Worm (Caenorhabditis elegans) whole organism, L4 larva: ENCODE data around the gene lin-15A.

Experiments used
- T20F7.1 ChIP-seq: fragments of 200-800 bp; sonication (Bioruptor generic); optimal IDR thresholded peaks from 2 replicates; lab custom pipeline; 2018; ENCODE audit warnings: mild to moderate bottlenecking, missing genetic modification characterization, missing compliant biosample characterization
- Y48G9A.11 ChIP-seq: fragments of 200-800 bp; sonication (Bioruptor generic); IDR thresholded peaks from 2 replicates; pipeline ENCODE4 v1.3.6; 2022; ENCODE audit warnings: missing genetic modification reagents, missing genetic modification characterization, missing compliant biosample characterization
- ZK546.5 ChIP-seq, 2 experiments: sonication (generic microtip); optimal IDR thresholded peaks; 2 replicates each; lab custom pipeline; 2017; ENCODE audit warnings: missing biosample characterization in 2 of 2, missing genetic modification characterization in 2 of 2
- aha-1 ChIP-seq: fragments of 150-350 bp; peaks from one replicate; lab custom pipeline; 2014; ENCODE audit warnings: missing biosample characterization, missing genetic modification characterization
- aly-2 ChIP-seq: sonication (generic microtip); optimal IDR thresholded peaks from 2 replicates; lab custom pipeline; 2018; ENCODE audit warnings: missing biosample characterization, missing genetic modification characterization
- ceh-62 ChIP-seq: sonication (generic microtip); optimal IDR thresholded peaks from 2 replicates; lab custom pipeline; 2017; ENCODE audit warnings: missing biosample characterization, missing genetic modification characterization
- daf-12 ChIP-seq: fragments of 150-350 bp; optimal IDR thresholded peaks from 2 replicates; lab custom pipeline; 2014; ENCODE audit warnings: missing biosample characterization, missing genetic modification reagents, missing genetic modification characterization
- daf-16 ChIP-seq, 3 experiments: sonication (generic microtip); optimal IDR thresholded peaks; 2 replicates each; lab custom pipeline; 2016 to 2017; ENCODE audit warnings: missing genetic modification characterization in 3 of 3, missing genetic modification reagents in 3 of 3, mild to moderate bottlenecking in 2 of 3, missing compliant biosample characterization in 2 of 3, missing biosample characterization in 1 of 3, moderate library complexity in 1 of 3
- daf-19 ChIP-seq: fragments of 200-800 bp; sonication (Bioruptor generic); conservative IDR thresholded peaks from 2 replicates; pipeline ENCODE4 v1.3.6; 2022; ENCODE audit warnings: missing genetic modification characterization, missing compliant biosample characterization
- dmd-6 ChIP-seq: fragments of 200-800 bp; sonication (Bioruptor generic); IDR thresholded peaks from 2 replicates; pipeline ENCODE4 v1.3.6; 2022; ENCODE audit warnings: missing genetic modification reagents, missing genetic modification characterization, missing compliant biosample characterization
- dmd-8 ChIP-seq: fragments of 200-800 bp; sonication (Bioruptor generic); IDR thresholded peaks from 2 replicates; pipeline ENCODE4 v1.3.6; 2022; ENCODE audit warnings: missing genetic modification characterization, missing compliant biosample characterization
- dmd-9 ChIP-seq: fragments of 200-800 bp; sonication (Bioruptor generic); IDR thresholded peaks from 2 replicates; pipeline ENCODE4 v1.3.6; 2022; ENCODE audit warnings: missing genetic modification reagents, missing genetic modification characterization, missing compliant biosample characterization
- dpl-1 ChIP-seq: fragments of 150-350 bp; optimal IDR thresholded peaks from 2 replicates; lab custom pipeline; 2014; ENCODE audit warnings: missing biosample characterization, missing genetic modification reagents, missing genetic modification characterization
- dve-1 ChIP-seq: sonication (generic microtip); optimal IDR thresholded peaks from 2 replicates; lab custom pipeline; 2017; ENCODE audit warnings: antibody characterized with exemption, mild to moderate bottlenecking, missing genetic modification characterization, missing compliant biosample characterization; ENCODE audit not compliant: insufficient read depth
- fos-1 ChIP-seq: fragments of 150-350 bp; optimal IDR thresholded peaks from 2 replicates; lab custom pipeline; 2014; ENCODE audit warnings: missing biosample characterization, missing genetic modification characterization
- gei-8 ChIP-seq: fragments of 200-800 bp; sonication (Bioruptor generic); optimal IDR thresholded peaks from 2 replicates; lab custom pipeline; 2018; ENCODE audit warnings: mild to moderate bottlenecking, missing genetic modification characterization, missing compliant biosample characterization
- hlh-11 ChIP-seq: fragments of 200-800 bp; sonication (Bioruptor generic); optimal IDR thresholded peaks from 2 replicates; lab custom pipeline; 2018; ENCODE audit warnings: mild to moderate bottlenecking, missing genetic modification characterization, missing compliant biosample characterization
- hlh-30 ChIP-seq: sonication (generic microtip); optimal IDR thresholded peaks from 2 replicates; lab custom pipeline; 2017; ENCODE audit warnings: antibody characterized with exemption, mild to moderate bottlenecking, missing genetic modification characterization, missing compliant biosample characterization; ENCODE audit not compliant: insufficient read depth
- lim-7 ChIP-seq: fragments of 200-800 bp; sonication (Bioruptor generic); IDR thresholded peaks from 2 replicates; pipeline ENCODE4 v1.3.6; 2022; ENCODE audit warnings: missing genetic modification characterization, missing compliant biosample characterization
- lin-13 ChIP-seq: fragments of 150-350 bp; optimal IDR thresholded peaks from 2 replicates; lab custom pipeline; 2014; ENCODE audit warnings: missing biosample characterization, missing genetic modification reagents, missing genetic modification characterization
- lin-15B ChIP-seq: fragments of 150-350 bp; sonication (generic microtip); optimal IDR thresholded peaks from 3 replicates; lab custom pipeline; 2014; ENCODE audit warnings: missing biosample characterization, missing genetic modification characterization
- lin-39 ChIP-seq: fragments of 150-350 bp; optimal IDR thresholded peaks from 2 replicates; lab custom pipeline; 2014; ENCODE audit warnings: missing biosample characterization, missing genetic modification reagents, missing genetic modification characterization
- madf-5 ChIP-seq, 2 experiments: fragments of 200-800 bp; sonication (Bioruptor generic); IDR thresholded peaks; 2 replicates each; pipeline ENCODE4 v1.3.6; 2022; ENCODE audit warnings: missing compliant biosample characterization in 2 of 2, missing genetic modification characterization in 2 of 2
- mdl-1 ChIP-seq, 2 experiments: fragments of 150-350 bp in 1 of 2; sonication (generic microtip) in 1 of 2; optimal IDR thresholded peaks; 2 replicates each; lab custom pipeline; 2014 to 2017; ENCODE audit warnings: missing biosample characterization in 2 of 2, missing genetic modification characterization in 2 of 2
- mes-2 ChIP-seq: sonication (generic microtip); optimal IDR thresholded peaks from 2 replicates; lab custom pipeline; 2016; ENCODE audit warnings: missing genotype, mild to moderate bottlenecking, missing genetic modification characterization, missing compliant biosample characterization; ENCODE audit not compliant: poor library complexity, severe bottlenecking
- mxl-2 ChIP-seq: fragments of 200-800 bp; sonication (Bioruptor generic); conservative IDR thresholded peaks from 2 replicates; pipeline ENCODE4 v1.3.6; 2022; ENCODE audit warnings: missing genetic modification reagents, missing genetic modification characterization, missing compliant biosample characterization
- mxl-3 ChIP-seq: fragments of 200-800 bp; sonication (Bioruptor generic); optimal IDR thresholded peaks from 2 replicates; lab custom pipeline; 2018; ENCODE audit warnings: mild to moderate bottlenecking, missing genetic modification characterization, missing compliant biosample characterization
- nhr-237 ChIP-seq: sonication (generic microtip); optimal IDR thresholded peaks from 2 replicates; lab custom pipeline; 2017; ENCODE audit warnings: missing biosample characterization, missing genetic modification characterization
- nhr-25 ChIP-seq: sonication (generic microtip); optimal IDR thresholded peaks from 2 replicates; lab custom pipeline; 2017; ENCODE audit warnings: missing genetic modification characterization, mild to moderate bottlenecking, missing compliant biosample characterization, antibody characterized with exemption, moderate library complexity, borderline replicate concordance; ENCODE audit not compliant: insufficient read depth
- nhr-28 ChIP-seq: fragments of 150-350 bp; optimal IDR thresholded peaks from 2 replicates; lab custom pipeline; 2014; ENCODE audit warnings: missing biosample characterization, missing genetic modification characterization
- nhr-48 ChIP-seq: sonication (generic microtip); optimal IDR thresholded peaks from 2 replicates; lab custom pipeline; 2016; ENCODE audit warnings: mild to moderate bottlenecking, missing genetic modification characterization, missing compliant biosample characterization
- nhr-6 ChIP-seq: fragments of 150-350 bp; optimal IDR thresholded peaks from 2 replicates; lab custom pipeline; 2014; ENCODE audit warnings: missing biosample characterization, missing genetic modification characterization
- php-3 ChIP-seq: fragments of 200-800 bp; sonication (Bioruptor generic); IDR thresholded peaks from 2 replicates; pipeline ENCODE4 v1.3.6; 2022; ENCODE audit warnings: missing genetic modification reagents, missing genetic modification characterization, missing compliant biosample characterization
- pqm-1 ChIP-seq: sonication (generic microtip); optimal IDR thresholded peaks from 2 replicates; lab custom pipeline; 2017; ENCODE audit warnings: missing biosample characterization, missing genetic modification characterization
- rbr-2 ChIP-seq: sonication (generic microtip); optimal IDR thresholded peaks from 2 replicates; lab custom pipeline; 2016; ENCODE audit warnings: missing genotype, missing genetic modification characterization, missing compliant biosample characterization
- unc-130 ChIP-seq: sonication (generic microtip); optimal IDR thresholded peaks from 2 replicates; lab custom pipeline; 2016; ENCODE audit warnings: missing genetic modification reagents, missing genetic modification characterization, missing compliant biosample characterization
- unc-39 ChIP-seq: sonication (generic microtip); optimal IDR thresholded peaks from 2 replicates; lab custom pipeline; 2017; ENCODE audit warnings: missing biosample characterization, missing genetic modification characterization
- vab-7 ChIP-seq: fragments of 200-800 bp; sonication (Bioruptor generic); IDR thresholded peaks from 2 replicates; pipeline ENCODE4 v1.3.6; 2022; ENCODE audit warnings: missing genetic modification reagents, missing genetic modification characterization, missing compliant biosample characterization
- zfp-2 ChIP-seq: sonication (generic microtip); optimal IDR thresholded peaks from 2 replicates; lab custom pipeline; 2016; ENCODE audit warnings: mild to moderate bottlenecking, missing genetic modification characterization, missing compliant biosample characterization
- ztf-7 ChIP-seq: fragments of 150-350 bp; optimal IDR thresholded peaks from 2 replicates; lab custom pipeline; 2014; ENCODE audit warnings: missing biosample characterization, missing genetic modification characterization

lin-15A gene

DNA sequence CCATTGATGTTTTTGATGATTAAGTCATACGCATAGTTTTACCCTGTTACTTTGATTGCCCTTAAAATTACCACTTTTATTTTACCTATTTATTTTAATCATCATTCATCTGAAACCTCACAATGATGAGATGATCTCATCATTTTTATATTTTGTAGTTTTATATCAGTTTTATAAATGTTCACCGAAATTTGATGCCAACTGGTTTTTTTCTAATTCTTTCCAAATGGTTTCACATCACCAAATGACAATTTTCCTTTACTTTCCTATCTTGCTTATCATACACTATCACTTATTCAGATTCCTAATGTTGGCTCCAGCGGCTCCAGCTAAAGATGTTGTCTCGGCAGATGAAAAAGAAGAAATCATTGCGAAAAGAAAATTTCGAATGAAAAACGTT is at the start of gene lin-15A:
Gene lin-15A (plus strand): TSS at position 301 of the 400 bp plus-strand sequence.
- TF ChIP-seq nhr-237 (tag; lab: Kevin White, UChicago): no peak
- TF ChIP-seq rbr-2: no peak
- TF ChIP-seq lin-15B (tag; lab: Kevin White, UChicago): no peak
- no peak for TF ChIP-seq vab-7 (GFP tag; lab: Robert Waterston, UW)
- no peak for TF ChIP-seq zfp-2 (tag; lab: Kevin White, UChicago)
- no peak for TF ChIP-seq madf-5 (GFP tag; IDR thresholded peaks at IDR 0.05; lab: Robert Waterston, UW)
- TF ChIP-seq aly-2 (tag; lab: Kevin White, UChicago): no peak
- TF ChIP-seq fos-1: no peak
- no peak for TF ChIP-seq ZK546.5 (tag; optimal IDR thresholded peaks at IDR 0.05; lab: Kevin White, UChicago)
- no peak for TF ChIP-seq Y48G9A.11 (GFP tag; lab: Robert Waterston, UW)
- TF ChIP-seq ceh-62 (tag; lab: Kevin White, UChicago): no peak

DNA sequence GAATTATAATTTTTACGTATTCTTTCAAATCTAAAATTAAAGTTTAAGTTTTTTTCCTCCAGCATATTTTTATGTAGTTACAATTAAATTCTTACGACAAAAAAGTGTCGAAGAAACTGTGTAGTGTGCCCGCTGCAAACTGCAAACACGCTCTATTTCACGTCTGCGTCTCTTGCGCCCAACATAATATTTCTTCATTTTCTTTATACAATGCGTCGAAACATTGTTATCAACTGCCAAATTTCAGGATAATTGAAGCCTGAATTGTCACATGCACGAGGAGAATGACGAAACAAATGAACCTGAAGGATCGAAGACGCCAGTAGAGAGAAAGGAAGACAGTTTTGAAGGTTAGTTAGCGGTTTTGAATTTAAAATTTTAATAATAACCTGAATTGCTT is 42.5 kb upstream of the lin-15A start, which contains the start of gene C03H12.1:
Gene C03H12.1 (plus strand): TSS at position 206 of the 400 bp plus-strand sequence.
- TF ChIP-seq mes-2 (tag; lab: Kevin White, UChicago) (peak; percentile 41), unc-39 (no peak), lin-39 (no peak), dmd-9 (GFP tag; lab: Robert Waterston, UW) (no peak), php-3 (GFP tag; lab: Robert Waterston, UW) (no peak), dpl-1 (GFP tag; lab: Kevin White, UChicago) (no peak), aly-2 (tag; lab: Kevin White, UChicago) (no peak), ztf-7 (tag; lab: Kevin White, UChicago) (no peak), mdl-1 (tag; optimal IDR thresholded peaks at IDR 0.05; lab: Kevin White, UChicago) (peak in 1 of 2 experiments; percentile 31), mxl-3 (peak; percentile 34), Y48G9A.11 (GFP tag; lab: Robert Waterston, UW) (no peak), aha-1 (no peak), nhr-6 (tag; lab: Kevin White, UChicago) (no peak), nhr-25 (no peak), dve-1 (tag; lab: Kevin White, UChicago) (peak; percentile 71), daf-19 (no peak), mxl-2 (no peak), hlh-11 (tag; lab: Kevin White, UChicago) (peak; percentile 63), lim-7 (GFP tag; lab: Robert Waterston, UW) (no peak), lin-13 (GFP tag; lab: Kevin White, UChicago) (no peak), hlh-30 (tag; lab: Kevin White, UChicago) (peak; percentile 70), rbr-2 (no peak), gei-8 (no peak), unc-130 (GFP tag; lab: Kevin White, UChicago) (no peak), nhr-28 (tag; lab: Kevin White, UChicago) (peak; percentile 85), T20F7.1 (no peak), nhr-48 (tag; lab: Kevin White, UChicago) (peak; percentile 24), dmd-6 (peak; percentile 75), ZK546.5 (tag; optimal IDR thresholded peaks at IDR 0.05; lab: Kevin White, UChicago) (no peak), pqm-1 (tag; lab: Kevin White, UChicago) (peak; percentile 4), daf-12 (tag; lab: Kevin White, UChicago) (no peak), dmd-8 (GFP tag; lab: Robert Waterston, UW) (no peak), daf-16 (GFP tag; optimal IDR thresholded peaks at IDR 0.05; lab: Kevin White, UChicago) (no peak), daf-16 (tag; optimal IDR thresholded peaks at IDR 0.05; lab: Kevin White, UChicago) (no peak)
